Worm (Caenorhabditis elegans) whole organism, L1 larva: ENCODE results near the gene C09E7.10.

Experiments
- aha-1 ChIP-seq: fragments of 150-350 bp; optimal IDR thresholded peaks from 2 replicates; lab custom pipeline; 2014; ENCODE audit warnings: missing biosample characterization, missing genetic modification characterization
- ama-1 ChIP-seq: fragments of 150-350 bp; optimal IDR thresholded peaks from 2 replicates; lab custom pipeline; 2014
- ceh-82 ChIP-seq, 3 experiments: fragments of 150-350 bp in 1 of 3; sonication (generic microtip) in 2 of 3; optimal IDR thresholded peaks; 2 replicates each; lab custom pipeline; 2014 to 2017; ENCODE audit warnings: missing biosample characterization in 3 of 3, missing genetic modification characterization in 3 of 3
- elt-2 ChIP-seq: sonication (generic microtip); optimal IDR thresholded peaks from 2 replicates; lab custom pipeline; 2016; ENCODE audit warnings: missing genetic modification characterization, mild to moderate bottlenecking, inconsistent platforms, missing compliant biosample characterization, missing genetic modification reagents
- fkh-10 ChIP-seq: sonication (generic microtip); optimal IDR thresholded peaks from 2 replicates; lab custom pipeline; 2017; ENCODE audit warnings: missing biosample characterization, missing genetic modification reagents, missing genetic modification characterization
- lsy-2 ChIP-seq, 2 experiments: fragments of 150-350 bp; optimal IDR thresholded peaks; 2 replicates each; lab custom pipeline; 2014; ENCODE audit warnings: missing biosample characterization in 2 of 2, missing genetic modification characterization in 2 of 2
- pqm-1 ChIP-seq: sonication (generic microtip); optimal IDR thresholded peaks from 3 replicates; lab custom pipeline; 2017; ENCODE audit warnings: missing biosample characterization, missing genetic modification characterization
- skn-1 ChIP-seq: fragments of 150-350 bp; optimal IDR thresholded peaks from 2 replicates; lab custom pipeline; 2014; ENCODE audit warnings: missing biosample characterization, missing genetic modification characterization
- snpc-4 ChIP-seq: fragments of 150-350 bp; optimal IDR thresholded peaks from 2 replicates; lab custom pipeline; 2014; ENCODE audit warnings: missing biosample characterization, missing genetic modification characterization
- unc-62 ChIP-seq: fragments of 150-350 bp; optimal IDR thresholded peaks from 2 replicates; lab custom pipeline; 2014; ENCODE audit warnings: missing biosample characterization, missing genetic modification reagents, missing genetic modification characterization
- zag-1 ChIP-seq: fragments of 150-350 bp; optimal IDR thresholded peaks from 2 replicates; lab custom pipeline; 2014; ENCODE audit warnings: missing biosample characterization, missing genetic modification characterization

ce11 chrIII:6479439-6479838, 40.4 kb downstream of the C09E7.10 start:
- TF ChIP-seq fkh-10 (no peak), elt-2 (tag; lab: Kevin White, UChicago) (no peak), snpc-4 (tag; lab: Kevin White, UChicago) (no peak), ama-1 (lab: Kevin White, UChicago) (no peak), unc-62 (GFP tag; lab: Kevin White, UChicago) (no peak), skn-1 (tag; lab: Kevin White, UChicago) (no peak), zag-1 (no peak), aha-1 (no peak), ceh-82 (tag; optimal IDR thresholded peaks at IDR 0.05; lab: Kevin White, UChicago) (no peak), pqm-1 (tag; lab: Kevin White, UChicago) (no peak), lsy-2 (tag; optimal IDR thresholded peaks at IDR 0.05; lab: Kevin White, UChicago) (no peak)
